Fruit fly (Drosophila melanogaster): ENCODE results near the gene tau.

Gene tau

dm6 chr3R:27593174-27593573, 63.6 kb downstream of the tau start:
- TF ChIP-seq CTCF (optimal IDR thresholded peaks at IDR 0.05) = no peak
- TF ChIP-seq CG8478 (optimal IDR thresholded peaks at IDR 0.05) = no peak
